Worm (Caenorhabditis elegans): ENCODE results near the gene F55C12.6.

DNA sequence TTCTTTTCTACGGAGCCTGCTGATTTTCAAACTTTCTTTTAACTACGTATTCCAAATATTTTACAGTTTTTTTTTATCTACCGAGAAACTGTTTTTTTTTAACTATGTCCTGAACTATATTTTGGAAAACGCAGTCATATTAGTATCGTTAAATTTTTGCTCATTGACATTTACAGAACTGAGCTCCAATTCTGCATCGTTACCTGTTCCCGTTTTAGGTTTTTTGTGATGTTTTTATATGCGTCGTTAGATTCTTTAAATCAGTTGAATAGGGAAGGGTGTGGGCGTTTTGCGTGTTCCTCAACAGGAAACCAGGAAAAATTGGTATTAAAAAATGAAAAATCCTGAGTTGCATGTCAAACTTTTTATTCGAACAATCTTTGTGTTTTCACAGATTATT is 16.9 kb upstream of the F55C12.6 start:
- TF ChIP-seq nhr-90 (tag; optimal IDR thresholded peaks at IDR 0.05): no peak
- no peak for TF ChIP-seq F39B2.1 (GFP tag; IDR thresholded peaks at IDR 0.05)
- no peak for TF ChIP-seq efl-1 (GFP tag; optimal IDR thresholded peaks at IDR 0.05)
- no peak for TF ChIP-seq bed-2 (GFP tag; IDR thresholded peaks at IDR 0.05)
- TF ChIP-seq unc-62 (GFP tag; optimal IDR thresholded peaks at IDR 0.05): no peak
- TF ChIP-seq ztf-22 (GFP tag; optimal IDR thresholded peaks at IDR 0.05): no peak
- TF ChIP-seq mcd-1 (GFP tag; IDR thresholded peaks at IDR 0.05): no peak
- no peak for TF ChIP-seq ceh-27 (GFP tag; optimal IDR thresholded peaks at IDR 0.05)
- no peak for TF ChIP-seq unc-130 (GFP tag; optimal IDR thresholded peaks at IDR 0.05)
- no peak for TF ChIP-seq Y79H2A.3 (GFP tag; conservative IDR thresholded peaks at IDR 0.05)
- TF ChIP-seq pbrm-1 (GFP tag; IDR thresholded peaks at IDR 0.05): no peak
- no peak for TF ChIP-seq zim-3 (tag; optimal IDR thresholded peaks at IDR 0.05)
- TF ChIP-seq egrh-3 (GFP tag; IDR thresholded peaks at IDR 0.05): no peak

Measured in whole organism, young adult.